Worm (Caenorhabditis elegans) whole organism, L3 larva: ENCODE results near the gene cyp-33C4.

Source experiments
- R02D3.7 ChIP-seq: fragments of 150-350 bp; optimal IDR thresholded peaks from 2 replicates; lab custom pipeline; 2014; ENCODE audit warnings: missing biosample characterization, missing genetic modification characterization
- ceh-28 ChIP-seq: fragments of 150-350 bp; optimal IDR thresholded peaks from 2 replicates; lab custom pipeline; 2014; ENCODE audit warnings: missing biosample characterization, missing genetic modification reagents, missing genetic modification characterization
- egl-27 ChIP-seq: sonication (generic microtip); optimal IDR thresholded peaks from 4 replicates; lab custom pipeline; 2017; ENCODE audit warnings: missing biosample characterization, missing genetic modification reagents, missing genetic modification characterization
- elt-3 ChIP-seq, 3 experiments: fragments of 150-350 bp in 1 of 3; sonication (generic microtip) in 2 of 3; optimal IDR thresholded peaks; 2 replicates in 2 of 3; 4 replicates in 1 of 3; lab custom pipeline; 2014 to 2017; ENCODE audit warnings: missing biosample characterization in 3 of 3, missing genetic modification characterization in 3 of 3
- eor-1 ChIP-seq, 2 experiments: fragments of 150-350 bp; optimal IDR thresholded peaks; 2 replicates each; lab custom pipeline; 2014 to 2018; ENCODE audit warnings: missing biosample characterization in 2 of 2, missing genetic modification characterization in 2 of 2
- fkh-10 ChIP-seq: sonication (generic microtip); optimal IDR thresholded peaks from 2 replicates; lab custom pipeline; 2017; ENCODE audit warnings: missing biosample characterization, missing genetic modification reagents, missing genetic modification characterization
- lin-15B ChIP-seq: fragments of 150-350 bp; optimal IDR thresholded peaks from 2 replicates; lab custom pipeline; 2014; ENCODE audit warnings: missing biosample characterization, missing genetic modification characterization
- nhr-237 ChIP-seq: fragments of 150-350 bp; optimal IDR thresholded peaks from 2 replicates; lab custom pipeline; 2014; ENCODE audit warnings: missing biosample characterization, missing genetic modification characterization
- sea-2 ChIP-seq: fragments of 150-350 bp; sonication (generic microtip); optimal IDR thresholded peaks from 4 replicates; lab custom pipeline; 2014; ENCODE audit warnings: missing biosample characterization, missing genetic modification reagents, missing genetic modification characterization
- snpc-4 ChIP-seq: fragments of 150-350 bp; optimal IDR thresholded peaks from 2 replicates; lab custom pipeline; 2014; ENCODE audit warnings: missing biosample characterization, missing genetic modification characterization
- unc-62 ChIP-seq: fragments of 150-350 bp; sonication (generic microtip); optimal IDR thresholded peaks from 4 replicates; lab custom pipeline; 2014; ENCODE audit warnings: missing biosample characterization, missing genetic modification reagents, missing genetic modification characterization
- ztf-11 ChIP-seq: fragments of 150-350 bp; optimal IDR thresholded peaks from 2 replicates; lab custom pipeline; 2014; ENCODE audit warnings: missing biosample characterization, missing genetic modification characterization

DNA sequence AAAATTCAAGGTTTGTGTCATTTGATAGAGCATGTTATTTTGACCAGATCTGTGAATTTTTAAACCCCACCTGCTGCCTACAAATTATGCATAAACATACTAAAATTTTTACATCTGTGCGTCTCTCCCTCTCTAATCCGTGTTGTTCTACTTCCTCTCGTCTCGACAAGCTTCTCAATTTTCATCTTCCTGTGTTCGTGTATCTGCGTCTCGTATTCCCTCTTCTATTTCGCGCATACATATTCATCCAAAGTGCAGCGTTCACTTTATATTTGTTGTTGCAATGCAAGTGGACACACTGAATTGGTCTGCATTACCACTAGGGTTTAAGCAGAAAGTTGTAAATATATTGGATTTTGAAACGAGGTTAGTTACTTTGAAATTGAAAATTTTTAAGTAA is 42.6 kb downstream of the cyp-33C4 start, which contains the start of gene fbxa-137:
- TF ChIP-seq elt-3 (tag; optimal IDR thresholded peaks at IDR 0.05; lab: Kevin White, UChicago) (no peak), R02D3.7 (tag; lab: Kevin White, UChicago) (no peak), eor-1 (tag; optimal IDR thresholded peaks at IDR 0.05; lab: Kevin White, UChicago) (no peak), snpc-4 (tag; lab: Kevin White, UChicago) (no peak), unc-62 (no peak), ceh-28 (tag; lab: Kevin White, UChicago) (no peak), egl-27 (tag; lab: Kevin White, UChicago) (no peak), nhr-237 (no peak), lin-15B (tag; lab: Kevin White, UChicago) (no peak), fkh-10 (GFP tag; lab: Kevin White, UChicago) (no peak), ztf-11 (tag; lab: Kevin White, UChicago) (no peak), sea-2 (no peak)
